Worm (Caenorhabditis elegans) whole organism, midembryonic: ENCODE measurements around the gene Y73B6BL.14.
A peak's percentile ranks its signal among the peaks of the same experiment; 100 is the strongest.
"Not testable (repeated sequence)": the region's sequence is repeated elsewhere in the genome, so short reads cannot be mapped to it uniquely, and the experiment has no call there.

ENCODE experiments used
- T22C8.4 ChIP-seq: fragments of 200-800 bp; sonication (Bioruptor generic); IDR thresholded peaks from 2 replicates; pipeline ENCODE4 v1.3.6; 2022; ENCODE audit warnings: missing genetic modification characterization, missing compliant biosample characterization
- cog-1 ChIP-seq: sonication (generic microtip); optimal IDR thresholded peaks from 2 replicates; lab custom pipeline; 2016; ENCODE audit warnings: missing genetic modification characterization, missing compliant biosample characterization
- flt-1 ChIP-seq: fragments of 200-800 bp; sonication (Bioruptor generic); IDR thresholded peaks from 2 replicates; pipeline ENCODE4 v1.3.6; 2022; ENCODE audit warnings: missing genetic modification characterization, missing compliant biosample characterization
- klf-2 ChIP-seq: fragments of 200-800 bp; sonication (Bioruptor generic); conservative IDR thresholded peaks from 2 replicates; pipeline ENCODE4 v1.3.6; 2022; ENCODE audit warnings: missing genetic modification reagents, missing genetic modification characterization, missing compliant biosample characterization
- med-1 ChIP-seq: sonication (generic microtip); optimal IDR thresholded peaks from 2 replicates; lab custom pipeline; 2017; ENCODE audit warnings: missing genetic modification characterization, mild to moderate bottlenecking, missing compliant biosample characterization, antibody characterized with exemption, missing genetic modification reagents; ENCODE audit not compliant: insufficient read depth
- ref-1 ChIP-seq: fragments of 200-800 bp; sonication (Bioruptor generic); conservative IDR thresholded peaks from 2 replicates; pipeline ENCODE4 v1.3.6; 2022; ENCODE audit warnings: missing genetic modification reagents, missing genetic modification characterization, missing compliant biosample characterization
- tab-1 ChIP-seq: fragments of 200-800 bp; sonication (Bioruptor generic); IDR thresholded peaks from 2 replicates; pipeline ENCODE4 v1.3.6; 2022; ENCODE audit warnings: missing genetic modification characterization, missing compliant biosample characterization
- ztf-23 ChIP-seq: fragments of 200-800 bp; sonication (Bioruptor generic); IDR thresholded peaks from 2 replicates; pipeline ENCODE4 v1.3.6; 2022; ENCODE audit warnings: missing genetic modification reagents, missing genetic modification characterization, missing compliant biosample characterization
- ztf-29 ChIP-seq: fragments of 200-800 bp; sonication (Bioruptor generic); IDR thresholded peaks from 2 replicates; pipeline ENCODE4 v1.3.6; 2022; ENCODE audit warnings: missing genetic modification reagents, missing genetic modification characterization, missing compliant biosample characterization

Gene Y73B6BL.14

DNA sequence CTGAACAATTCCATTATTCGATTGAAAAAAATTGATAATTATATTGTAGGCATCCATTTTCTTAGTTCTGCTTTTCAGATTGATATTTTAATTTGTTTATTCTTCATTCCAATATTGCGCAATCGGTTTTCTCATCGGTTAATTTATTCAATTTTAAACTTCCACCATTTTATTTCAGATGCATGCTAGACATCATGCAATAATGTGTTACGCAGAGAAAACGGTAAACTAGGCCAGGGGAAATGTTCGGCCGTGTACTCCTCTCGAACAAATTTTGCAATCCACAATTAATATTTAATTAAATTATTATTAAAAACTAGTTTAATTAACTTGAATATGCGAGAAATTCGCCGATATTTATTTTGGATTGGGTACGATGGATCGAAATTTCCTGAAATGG, 21.1 kb downstream of the Y73B6BL.14 start, which contains the start of gene Y73B6BL.29:
Gene Y73B6BL.29, plus strand, starts transcription at position 263 of the 400 bp plus-strand sequence.
- TF ChIP-seq flt-1 (GFP tag; lab: Robert Waterston, UW) (peak; percentile 62; the same call in 1 of the 2 replicates), ztf-23 (GFP tag; lab: Robert Waterston, UW) (peak; percentile 67; the same call in 1 of the 2 replicates), med-1 (no peak), ztf-29 (GFP tag; lab: Robert Waterston, UW) (no peak), ref-1 (no peak), tab-1 (GFP tag; lab: Robert Waterston, UW) (no peak), T22C8.4 (GFP tag; lab: Robert Waterston, UW) (peak; percentile 38; the same call in 1 of the 2 replicates), cog-1 (tag; lab: Kevin White, UChicago) (peak; percentile 76), klf-2 (GFP tag; lab: Robert Waterston, UW) (0 out of 2 replicates have a peak, but pooled peaks have one; percentile 60)

DNA sequence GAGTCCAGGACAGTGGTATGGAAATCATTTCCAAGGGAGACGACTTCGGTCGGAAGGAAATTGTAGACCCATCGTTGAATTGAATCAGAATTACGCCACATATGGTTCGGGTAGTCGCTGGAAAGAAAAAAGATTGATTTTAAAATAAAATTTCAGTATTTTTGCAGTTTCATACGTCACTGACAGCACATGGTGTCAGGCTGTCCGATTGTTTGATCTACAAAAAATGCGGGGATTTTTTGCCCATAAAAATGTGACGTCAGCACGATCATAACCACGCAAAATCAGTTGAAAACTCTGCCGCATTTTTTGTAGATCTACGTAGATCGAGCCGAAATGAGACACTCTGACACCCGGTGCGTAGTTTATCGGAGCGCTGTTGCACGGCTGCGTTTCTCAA, 25.4 kb downstream of the Y73B6BL.14 start, which contains the start of gene Y73B6BL.12:
Gene Y73B6BL.12, minus strand, starts transcription at position 101 of the 400 bp plus-strand sequence.
- TF ChIP-seq flt-1, ztf-23, T22C8.4 (GFP tag; lab: Robert Waterston, UW): not testable (repeated sequence)

- TF ChIP-seq cog-1 (tag; lab: Kevin White, UChicago) (no peak), ref-1 (no peak), klf-2 (GFP tag; lab: Robert Waterston, UW) (no peak), ztf-29 (GFP tag; lab: Robert Waterston, UW) (no peak), tab-1 (GFP tag; lab: Robert Waterston, UW) (no peak), T22C8.4 (GFP tag; lab: Robert Waterston, UW) (no peak), ztf-23 (GFP tag; lab: Robert Waterston, UW) (no peak), med-1 (no peak), flt-1 (GFP tag; lab: Robert Waterston, UW) (no peak)
Measured at ce11 chrIV:6307439-6307838, 35.3 kb downstream of the Y73B6BL.14 start, which contains the start of gene csp-2. Gene csp-2, plus strand, starts transcription at chrIV:6307739.

DNA sequence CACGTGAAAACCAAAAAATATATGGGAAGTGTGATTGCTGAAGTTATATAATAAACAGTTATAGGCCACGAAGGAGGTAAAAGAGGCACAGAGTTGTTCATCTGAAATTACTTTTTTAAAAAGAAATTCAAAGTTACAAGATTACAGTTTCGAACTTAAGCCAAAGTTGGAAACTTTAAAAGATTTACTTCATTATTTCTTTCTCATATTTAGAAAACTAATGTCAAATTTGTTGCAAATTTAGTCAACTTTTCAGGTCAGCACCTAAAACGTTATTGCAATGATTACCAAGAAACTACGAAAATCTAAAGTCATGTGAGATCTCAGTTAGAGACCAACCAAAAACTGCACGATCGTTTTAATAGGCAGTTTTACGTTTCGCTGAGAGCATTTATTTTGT, 39.1 kb downstream of the Y73B6BL.14 start, which contains the start of gene srv-25:
Gene srv-25, minus strand, starts transcription at position 101 of the 400 bp plus-strand sequence.
- TF ChIP-seq ztf-23 (GFP tag; lab: Robert Waterston, UW) (no peak), ztf-29 (GFP tag; lab: Robert Waterston, UW) (no peak), ref-1 (no peak), tab-1 (GFP tag; lab: Robert Waterston, UW) (no peak), T22C8.4 (GFP tag; lab: Robert Waterston, UW) (no peak), flt-1 (GFP tag; lab: Robert Waterston, UW) (no peak), cog-1 (tag; lab: Kevin White, UChicago) (no peak), klf-2 (GFP tag; lab: Robert Waterston, UW) (no peak), med-1 (no peak)

- no peak for TF ChIP-seq cog-1 (tag; lab: Kevin White, UChicago)
- TF ChIP-seq ref-1: no peak
Measured at ce11 chrIV:6301764-6302163, 41.0 kb downstream of the Y73B6BL.14 start, which contains the start of gene srv-26. Gene srv-26, minus strand, starts transcription at chrIV:6301864.

DNA sequence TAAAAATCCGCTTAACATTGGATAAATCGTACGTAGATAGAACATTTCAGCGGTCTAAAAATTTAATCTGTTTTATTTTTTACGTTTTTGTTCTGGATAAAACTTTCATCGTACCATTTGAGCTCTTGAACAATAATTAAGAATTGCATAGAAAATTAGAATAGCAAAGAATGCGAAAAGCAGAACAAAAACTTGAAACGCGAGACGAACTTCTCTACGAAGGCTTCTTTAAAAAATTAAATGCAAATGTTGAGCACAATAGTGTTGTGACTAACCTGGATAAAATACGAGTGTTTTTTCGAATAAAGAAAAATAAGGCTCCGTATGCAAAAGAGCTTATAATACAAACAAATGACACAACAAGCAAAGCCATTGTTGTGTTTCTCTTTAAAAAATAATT, 43.3 kb downstream of the Y73B6BL.14 start:
- no peak for TF ChIP-seq flt-1 (GFP tag; lab: Robert Waterston, UW)
- TF ChIP-seq cog-1 (tag; lab: Kevin White, UChicago): no peak
- no peak for TF ChIP-seq T22C8.4 (GFP tag; lab: Robert Waterston, UW)
- TF ChIP-seq klf-2 (GFP tag; lab: Robert Waterston, UW): no peak
- no peak for TF ChIP-seq tab-1 (GFP tag; lab: Robert Waterston, UW)
- no peak for TF ChIP-seq ref-1
- TF ChIP-seq ztf-23 (GFP tag; lab: Robert Waterston, UW): no peak
- TF ChIP-seq ztf-29 (GFP tag; lab: Robert Waterston, UW): no peak
- no peak for TF ChIP-seq med-1

DNA sequence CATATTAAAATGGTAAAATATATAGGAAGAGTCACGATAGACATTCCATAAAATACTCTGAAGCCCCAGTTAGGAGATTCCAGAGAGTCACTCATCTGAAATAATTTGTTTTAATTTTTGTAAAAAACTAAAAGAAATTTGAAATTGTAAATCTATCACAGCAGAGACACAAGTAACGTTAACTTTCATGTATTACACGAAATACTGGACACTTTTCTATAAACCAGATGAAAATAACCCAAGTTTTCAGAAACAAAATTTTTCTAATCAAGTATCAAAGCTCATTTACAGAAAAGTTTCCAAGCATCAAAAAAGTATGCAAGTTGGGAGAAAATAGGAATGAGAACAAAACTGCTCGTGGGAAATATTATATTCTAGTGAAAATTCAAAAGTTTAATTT, 44.5 kb downstream of the Y73B6BL.14 start, which contains the start of gene srv-27:
Gene srv-27, minus strand, starts transcription at position 101 of the 400 bp plus-strand sequence.
- no peak for TF ChIP-seq tab-1 (GFP tag; lab: Robert Waterston, UW)
- no peak for TF ChIP-seq T22C8.4 (GFP tag; lab: Robert Waterston, UW)
- TF ChIP-seq ztf-23 (GFP tag; lab: Robert Waterston, UW): no peak
- no peak for TF ChIP-seq flt-1 (GFP tag; lab: Robert Waterston, UW)
- no peak for TF ChIP-seq ztf-29 (GFP tag; lab: Robert Waterston, UW)
- TF ChIP-seq ref-1: no peak
- no peak for TF ChIP-seq med-1
- no peak for TF ChIP-seq klf-2 (GFP tag; lab: Robert Waterston, UW)
- no peak for TF ChIP-seq cog-1 (tag; lab: Kevin White, UChicago)

DNA sequence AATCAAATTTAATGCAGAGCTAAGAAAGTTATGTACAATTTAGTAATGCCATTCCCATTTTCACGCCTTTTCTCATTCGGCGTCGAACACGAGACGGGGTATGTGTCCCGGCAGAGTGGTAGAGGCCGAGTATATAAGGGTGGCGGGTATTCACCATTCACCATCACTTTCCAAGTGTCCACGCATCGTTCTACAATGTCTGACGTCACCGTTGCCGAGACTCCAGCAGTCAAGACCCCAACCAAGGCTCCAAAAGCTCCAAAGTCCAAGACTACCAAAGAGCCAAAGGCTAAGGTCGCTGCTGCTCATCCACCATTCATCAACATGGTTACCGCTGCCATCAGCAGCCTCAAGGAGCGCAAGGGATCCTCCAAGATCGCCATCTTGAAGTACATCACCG, 48.7 kb downstream of the Y73B6BL.14 start, which contains the start of gene hil-2:
Gene hil-2, plus strand, starts transcription at position 160 of the 400 bp plus-strand sequence.
- TF ChIP-seq flt-1 (GFP tag; lab: Robert Waterston, UW) (peak; percentile 75; the same call in 1 of the 2 replicates), klf-2 (GFP tag; lab: Robert Waterston, UW) (no peak)
